Fruit fly (Drosophila melanogaster) whole organism, embryonic: ENCODE results near the gene FRG1.

Experiments
- Antp ChIP-seq: fragments of 200-800 bp; sonication (Bioruptor generic); optimal IDR thresholded peaks from 3 replicates; lab custom pipeline; 2016; ENCODE audit warnings: missing biosample characterization, missing genetic modification characterization
- Atf-2 ChIP-seq: fragments of 200-800 bp; sonication (Bioruptor generic); optimal IDR thresholded peaks from 2 replicates; lab custom pipeline; 2016; ENCODE audit warnings: missing biosample characterization, missing genetic modification characterization
- CG10147 ChIP-seq: fragments of 200-800 bp; sonication (Bioruptor generic); optimal IDR thresholded peaks from 2 replicates; lab custom pipeline; 2019; ENCODE audit warnings: missing biosample characterization, mild to moderate bottlenecking, missing genetic modification characterization, moderate library complexity
- CG10431 ChIP-seq: fragments of 200-800 bp; sonication (Bioruptor generic); optimal IDR thresholded peaks from 3 replicates; lab custom pipeline; 2018; ENCODE audit warnings: missing biosample characterization, mild to moderate bottlenecking, missing genetic modification characterization
- CG11085 ChIP-seq: fragments of 200-800 bp; sonication (Bioruptor generic); IDR thresholded peaks from 2 replicates; pipeline ENCODE4 v1.3.6; 2022; ENCODE audit warnings: missing biosample characterization, missing genetic modification characterization
- CG12104 ChIP-seq: fragments of 200-800 bp; sonication (Bioruptor generic); optimal IDR thresholded peaks from 3 replicates; lab custom pipeline; 2016; ENCODE audit warnings: missing biosample characterization, missing genetic modification characterization
- CG13775 ChIP-seq: fragments of 200-800 bp; sonication (Bioruptor generic); optimal IDR thresholded peaks from 3 replicates; lab custom pipeline; 2017; ENCODE audit warnings: missing biosample characterization, mild to moderate bottlenecking, missing genetic modification characterization
- CG14860 ChIP-seq: fragments of 200-800 bp; sonication (Bioruptor generic); IDR thresholded peaks from 3 replicates; pipeline ENCODE4 v1.3.6; 2022; ENCODE audit warnings: missing biosample characterization, missing genetic modification characterization; ENCODE audit not compliant: partially characterized antibody
- CG15269 ChIP-seq: fragments of 200-800 bp; sonication (Bioruptor generic); optimal IDR thresholded peaks from 2 replicates; lab custom pipeline; 2018; ENCODE audit warnings: missing biosample characterization, mild to moderate bottlenecking, missing genetic modification characterization, moderate library complexity
- CG1529 ChIP-seq: fragments of 200-800 bp; sonication (Bioruptor generic); optimal IDR thresholded peaks from 3 replicates; lab custom pipeline; 2018; ENCODE audit warnings: missing biosample characterization, missing genetic modification characterization
- CG15479 ChIP-seq: fragments of 200-800 bp; sonication (Bioruptor generic); optimal IDR thresholded peaks from 3 replicates; lab custom pipeline; 2019; ENCODE audit warnings: missing biosample characterization, mild to moderate bottlenecking, missing genetic modification characterization, moderate library complexity
- CG1603 ChIP-seq: fragments of 200-800 bp; sonication (Bioruptor generic); optimal IDR thresholded peaks from 2 replicates; lab custom pipeline; 2019; ENCODE audit warnings: missing biosample characterization, mild to moderate bottlenecking, missing genetic modification characterization, moderate library complexity
- CG16863 ChIP-seq: fragments of 200-800 bp; sonication (Bioruptor generic); optimal IDR thresholded peaks from 3 replicates; lab custom pipeline; 2016; ENCODE audit warnings: missing biosample characterization, missing genetic modification characterization
- CG17359 ChIP-seq: fragments of 200-800 bp; sonication (Bioruptor generic); optimal IDR thresholded peaks from 3 replicates; lab custom pipeline; 2018; ENCODE audit warnings: missing biosample characterization, mild to moderate bottlenecking, missing genetic modification characterization, moderate library complexity
- CG2889 ChIP-seq: fragments of 200-800 bp; sonication (Bioruptor generic); IDR thresholded peaks from 3 replicates; pipeline ENCODE4 v1.3.6; 2022; ENCODE audit warnings: missing biosample characterization, missing genetic modification characterization
- CG30431 ChIP-seq: fragments of 200-800 bp; sonication (Bioruptor generic); optimal IDR thresholded peaks from 2 replicates; lab custom pipeline; 2017; ENCODE audit warnings: missing biosample characterization, missing genetic modification characterization
- CG4820 ChIP-seq: fragments of 200-800 bp; sonication (Bioruptor generic); optimal IDR thresholded peaks from 3 replicates; lab custom pipeline; 2016; ENCODE audit warnings: missing biosample characterization, missing genetic modification characterization
- CG7987 ChIP-seq: fragments of 200-800 bp; sonication (Bioruptor generic); optimal IDR thresholded peaks from 2 replicates; lab custom pipeline; 2018; ENCODE audit warnings: missing biosample characterization, mild to moderate bottlenecking, missing genetic modification characterization, moderate library complexity
- CG9215 ChIP-seq: fragments of 200-800 bp; sonication (Bioruptor generic); IDR thresholded peaks from 2 replicates; pipeline ENCODE4 v1.3.6; 2022; ENCODE audit warnings: missing biosample characterization, missing genetic modification characterization
- Dref ChIP-seq: fragments of 200-800 bp; sonication (Bioruptor generic); IDR thresholded peaks from 2 replicates; pipeline ENCODE4 v1.3.6; 2022; ENCODE audit warnings: missing biosample characterization, missing genetic modification characterization
- Fer1 ChIP-seq: fragments of 200-800 bp; sonication (Bioruptor generic); optimal IDR thresholded peaks from 2 replicates; lab custom pipeline; 2017; ENCODE audit warnings: missing biosample characterization, mild to moderate bottlenecking, missing genetic modification characterization
- GATAe ChIP-seq: fragments of 200-800 bp; sonication (Bioruptor generic); conservative IDR thresholded peaks from 2 replicates; pipeline ENCODE4 v1.3.6; 2022; ENCODE audit warnings: missing biosample characterization, missing genetic modification characterization
- Gsc ChIP-seq: fragments of 200-800 bp; sonication (Bioruptor generic); IDR thresholded peaks from 2 replicates; pipeline ENCODE4 v1.3.6; 2022; ENCODE audit warnings: missing biosample characterization, missing genetic modification characterization
- HLH3B ChIP-seq: fragments of 200-800 bp; sonication (Bioruptor generic); IDR thresholded peaks from 2 replicates; pipeline ENCODE4 v1.3.6; 2022; ENCODE audit warnings: missing biosample characterization, missing genetic modification characterization
- Jarid2 ChIP-seq: fragments of 200-800 bp; sonication (Bioruptor generic); optimal IDR thresholded peaks from 3 replicates; lab custom pipeline; 2017; ENCODE audit warnings: mild to moderate bottlenecking, missing biosample characterization, missing genetic modification reagents, missing genetic modification characterization
- Kr ChIP-seq: fragments of 200-800 bp; sonication (Bioruptor generic); optimal IDR thresholded peaks from 2 replicates; lab custom pipeline; 2017; ENCODE audit warnings: missing biosample characterization, mild to moderate bottlenecking, missing genetic modification characterization
- Max ChIP-seq: fragments of 200-800 bp; sonication (Bioruptor generic); optimal IDR thresholded peaks from 2 replicates; lab custom pipeline; 2016; ENCODE audit warnings: missing biosample characterization, mild to moderate bottlenecking, missing genetic modification characterization
- Mrtf ChIP-seq: fragments of 200-800 bp; sonication (Bioruptor generic); IDR thresholded peaks from 3 replicates; pipeline ENCODE4 v1.3.6; 2022; ENCODE audit warnings: missing biosample characterization, missing genetic modification characterization
- NFAT ChIP-seq: fragments of 200-800 bp; sonication (Bioruptor generic); IDR thresholded peaks from 2 replicates; pipeline ENCODE4 v1.3.6; 2022; ENCODE audit warnings: missing biosample characterization, missing genetic modification characterization
- Scr ChIP-seq: fragments of 200-800 bp; sonication (Bioruptor generic); IDR thresholded peaks from 2 replicates; pipeline ENCODE4 v1.3.6; 2022; ENCODE audit warnings: missing biosample characterization, missing genetic modification characterization; ENCODE audit not compliant: partially characterized antibody
- Six4 ChIP-seq: fragments of 200-800 bp; sonication (Bioruptor generic); optimal IDR thresholded peaks from 2 replicates; lab custom pipeline; 2016; ENCODE audit warnings: missing biosample characterization, missing genetic modification characterization
- Trl ChIP-seq, 3 experiments: fragments of >200 bp in 2 of 3; fragments of 200-800 bp in 1 of 3; sonication (Bioruptor generic) in 1 of 3; optimal IDR thresholded peaks; 2 replicates in 1 of 3; 3 replicates in 2 of 3; lab custom pipeline; 2016 to 2017; ENCODE audit warnings: missing biosample characterization in 1 of 3, missing genetic modification characterization in 1 of 3
- bab2 ChIP-seq: fragments of 200-800 bp; sonication (Bioruptor generic); optimal IDR thresholded peaks from 2 replicates; lab custom pipeline; 2016; ENCODE audit warnings: missing biosample characterization, missing genetic modification characterization
- bsh ChIP-seq, 2 experiments: fragments of 200-800 bp; sonication (Bioruptor generic); optimal IDR thresholded peaks; 2 replicates each; lab custom pipeline; 2017 to 2018; ENCODE audit warnings: mild to moderate bottlenecking in 2 of 2, missing biosample characterization in 2 of 2, missing genetic modification characterization in 2 of 2, moderate library complexity in 1 of 2
- cas ChIP-seq: fragments of 200-800 bp; sonication (Bioruptor generic); IDR thresholded peaks from 2 replicates; pipeline ENCODE4 v1.3.6; 2022; ENCODE audit warnings: missing biosample characterization, missing genetic modification characterization
- chm ChIP-seq: fragments of 200-800 bp; sonication (Bioruptor generic); IDR thresholded peaks from 2 replicates; pipeline ENCODE4 v1.3.6; 2022; ENCODE audit warnings: missing biosample characterization, missing genetic modification characterization
- en ChIP-seq: fragments of 200-800 bp; sonication (Bioruptor generic); optimal IDR thresholded peaks from 2 replicates; lab custom pipeline; 2016; ENCODE audit warnings: missing biosample characterization, missing genetic modification characterization
- fu2 ChIP-seq: fragments of 200-800 bp; sonication (Bioruptor generic); optimal IDR thresholded peaks from 2 replicates; lab custom pipeline; 2016; ENCODE audit warnings: missing biosample characterization, missing genetic modification characterization
- gsb-n ChIP-seq: fragments of 200-800 bp; sonication (Bioruptor generic); optimal IDR thresholded peaks from 3 replicates; lab custom pipeline; 2018; ENCODE audit warnings: missing biosample characterization, mild to moderate bottlenecking, missing genetic modification characterization
- insv ChIP-seq, 2 experiments: fragments of 200-800 bp; sonication (Bioruptor generic); optimal IDR thresholded peaks; 3 replicates each; lab custom pipeline; 2016 to 2018; ENCODE audit warnings: missing biosample characterization in 2 of 2, missing genetic modification characterization in 2 of 2
- odd ChIP-seq: fragments of 200-800 bp; sonication (Bioruptor generic); optimal IDR thresholded peaks from 2 replicates; lab custom pipeline; 2017; ENCODE audit warnings: missing biosample characterization, mild to moderate bottlenecking, missing genetic modification characterization
- repo ChIP-seq: fragments of 200-800 bp; sonication (Bioruptor generic); optimal IDR thresholded peaks from 2 replicates; lab custom pipeline; 2016; ENCODE audit warnings: missing biosample characterization, missing genetic modification characterization
- sc ChIP-seq, 3 experiments: fragments of >200 bp in 2 of 3; fragments of 200-800 bp in 1 of 3; sonication (Bioruptor generic) in 1 of 3; optimal IDR thresholded peaks; 2 replicates in 2 of 3; 3 replicates in 1 of 3; lab custom pipeline; 2017; ENCODE audit warnings: mild to moderate bottlenecking in 1 of 3, missing biosample characterization in 1 of 3, missing genetic modification characterization in 1 of 3, missing genetic modification reagents in 1 of 3
- schlank ChIP-seq: fragments of 200-800 bp; sonication (Bioruptor generic); optimal IDR thresholded peaks from 2 replicates; lab custom pipeline; 2018; ENCODE audit warnings: missing biosample characterization, mild to moderate bottlenecking, missing genetic modification characterization
- shn ChIP-seq: fragments of 200-800 bp; sonication (Bioruptor generic); optimal IDR thresholded peaks from 3 replicates; lab custom pipeline; 2016; ENCODE audit warnings: missing biosample characterization, missing genetic modification characterization
- tgo ChIP-seq: fragments of 200-800 bp; sonication (Bioruptor generic); IDR thresholded peaks from 3 replicates; pipeline ENCODE4 v1.3.6; 2022; ENCODE audit warnings: missing biosample characterization, missing genetic modification characterization
- wek ChIP-seq: fragments of 200-800 bp; sonication (Bioruptor generic); optimal IDR thresholded peaks from 3 replicates; lab custom pipeline; 2018; ENCODE audit warnings: missing biosample characterization, mild to moderate bottlenecking, missing genetic modification characterization, moderate library complexity
- zen2 ChIP-seq: fragments of 200-800 bp; sonication (Bioruptor generic); IDR thresholded peaks from 3 replicates; pipeline ENCODE4 v1.3.6; 2022; ENCODE audit warnings: missing biosample characterization, missing genetic modification characterization; ENCODE audit not compliant: partially characterized antibody
- zfh2 ChIP-seq: fragments of 200-800 bp; sonication (Bioruptor generic); optimal IDR thresholded peaks from 2 replicates; lab custom pipeline; 2016; ENCODE audit warnings: missing biosample characterization, missing genetic modification characterization

FRG1 gene

DNA sequence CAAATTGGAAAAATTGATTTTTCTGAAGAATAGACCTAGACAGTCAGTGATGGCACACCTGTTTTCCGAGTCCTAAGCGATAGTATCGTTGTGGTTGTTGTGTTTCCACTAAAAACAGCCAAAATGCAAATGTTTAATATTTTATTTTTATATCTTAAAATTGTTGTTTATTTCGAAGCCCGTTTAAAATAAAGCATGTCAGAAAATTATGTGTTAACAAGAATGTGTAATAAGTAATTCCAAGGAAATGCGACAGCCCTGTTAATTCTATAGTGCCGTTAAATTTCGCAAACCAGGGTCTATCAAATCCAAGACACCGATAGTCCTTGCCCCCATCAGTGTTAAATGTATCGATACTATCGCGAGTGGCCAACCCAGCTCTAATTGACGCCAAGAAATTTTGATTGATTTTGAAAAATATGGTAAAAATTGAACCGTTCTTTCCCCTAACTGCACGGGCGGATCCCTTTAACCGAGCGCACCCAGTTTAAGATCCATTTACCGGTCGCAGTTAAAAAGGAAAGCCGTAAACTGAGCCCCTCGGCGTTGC is 5.4 kb upstream of the FRG1 start, which contains the start of gene Pex23 (continued):
- TF ChIP-seq GATAe (GFP tag; lab: Robert Waterston, UW) (no peak; the same call in 1 of the 2 replicates), CG17359 (tag; lab: Kevin White, UChicago) (peak; percentile 82), Mrtf (GFP tag; lab: Robert Waterston, UW) (peak; percentile 57; the same call in 1 of the 3 replicates), CG30431 (GFP tag; lab: Kevin White, UChicago) (peak; percentile 42), NFAT (peak; percentile 74), CG10147 (GFP tag; lab: Kevin White, UChicago) (peak; percentile 79), gsb-n (tag; lab: Kevin White, UChicago) (no peak), Fer1 (GFP tag; lab: Kevin White, UChicago) (peak; percentile 69), CG14860 (GFP tag; lab: Robert Waterston, UW) (peak; percentile 97), chm (GFP tag; lab: Robert Waterston, UW) (peak; percentile 76), Kr (GFP tag; lab: Kevin White, UChicago) (no peak), repo (peak; percentile 28), zen2 (GFP tag; lab: Robert Waterston, UW) (peak; percentile 88), CG11085 (GFP tag; lab: Robert Waterston, UW) (peak; percentile 74), en (GFP tag; lab: Kevin White, UChicago) (no peak), CG12104 (peak; percentile 68), zfh2 (GFP tag; lab: Kevin White, UChicago) (peak; percentile 79), fu2 (GFP tag; lab: Kevin White, UChicago) (peak; percentile 39), schlank (tag; lab: Kevin White, UChicago) (no peak), CG7987 (peak; percentile 56), CG15269 (tag; lab: Kevin White, UChicago) (no peak), CG9215 (GFP tag; lab: Robert Waterston, UW) (peak; percentile 84), CG4820 (GFP tag; lab: Kevin White, UChicago) (peak; percentile 79), CG15479 (no peak), Atf-2 (GFP tag; lab: Kevin White, UChicago) (peak; percentile 32), Six4 (peak; percentile 26), Dref (peak; percentile 88), CG1529 (GFP tag; lab: Kevin White, UChicago) (no peak), Max (peak; percentile 79), CG10431 (GFP tag; lab: Kevin White, UChicago) (peak; percentile 39), bsh (GFP tag; optimal IDR thresholded peaks at IDR 0.05; lab: Kevin White, UChicago) (peak in 1 of 2 experiments; percentile 80), Antp (GFP tag; lab: Kevin White, UChicago) (peak; percentile 61), shn (GFP tag; lab: Kevin White, UChicago) (peak; percentile 70), sc (optimal IDR thresholded peaks at IDR 0.05; lab: Kevin White, UChicago) (no peak), sc (GFP tag; optimal IDR thresholded peaks at IDR 0.05; lab: Kevin White, UChicago) (no peak), Scr (GFP tag; lab: Robert Waterston, UW) (peak; percentile 99), insv (GFP tag; optimal IDR thresholded peaks at IDR 0.05; lab: Kevin White, UChicago) (peak in 1 of 2 experiments; percentile 73), CG13775 (GFP tag; lab: Kevin White, UChicago) (peak; percentile 86), tgo (peak; percentile 81), CG2889 (GFP tag; lab: Robert Waterston, UW) (peak; percentile 78; the same call in 2 of the 3 replicates), cas (GFP tag; lab: Robert Waterston, UW) (peak; percentile 73), Trl (optimal IDR thresholded peaks at IDR 0.05; lab: Kevin White, UChicago) (no peak), Trl (GFP tag; optimal IDR thresholded peaks at IDR 0.05; lab: Kevin White, UChicago) (peak; percentile 65), Jarid2 (GFP tag; lab: Kevin White, UChicago) (no peak), bab2 (GFP tag; lab: Kevin White, UChicago) (peak; percentile 64), HLH3B (GFP tag; lab: Robert Waterston, UW) (peak; percentile 80), odd (no peak), wek (GFP tag; lab: Kevin White, UChicago) (no peak), CG1603 (tag; lab: Kevin White, UChicago) (peak; percentile 58), Gsc (GFP tag; lab: Robert Waterston, UW) (no peak), CG16863 (GFP tag; lab: Kevin White, UChicago) (peak; percentile 45)
